Worm (Caenorhabditis elegans) whole organism, L2 larva: Measurements from ENCODE around the gene lit-1.

Experiments
- C34F6.9 ChIP-seq: fragments of 150-350 bp; optimal IDR thresholded peaks from 2 replicates; lab custom pipeline; 2014; ENCODE audit warnings: missing biosample characterization, missing genetic modification characterization
- F13H6.1 ChIP-seq: sonication (generic microtip); optimal IDR thresholded peaks from 2 replicates; lab custom pipeline; 2016; ENCODE audit warnings: missing genetic modification characterization, missing compliant biosample characterization
- R02D3.7 ChIP-seq: fragments of 150-350 bp; optimal IDR thresholded peaks from 2 replicates; lab custom pipeline; 2014; ENCODE audit warnings: missing biosample characterization, missing genetic modification characterization
- ZK546.5 ChIP-seq: sonication (generic microtip); optimal IDR thresholded peaks from 2 replicates; lab custom pipeline; 2017; ENCODE audit warnings: missing biosample characterization, missing genetic modification characterization
- aly-2 ChIP-seq: fragments of 150-350 bp; optimal IDR thresholded peaks from 2 replicates; lab custom pipeline; 2014; ENCODE audit warnings: missing biosample characterization, missing genetic modification characterization
- ama-1 ChIP-seq: fragments of 150-350 bp; optimal IDR thresholded peaks from 2 replicates; lab custom pipeline; 2018; ENCODE audit warnings: inconsistent platforms
- blmp-1 ChIP-seq: sonication (generic microtip); optimal IDR thresholded peaks from 2 replicates; lab custom pipeline; 2017; ENCODE audit warnings: missing genetic modification characterization, mild to moderate bottlenecking, missing compliant biosample characterization, antibody characterized with exemption, moderate library complexity; ENCODE audit not compliant: insufficient read depth
- ceh-16 ChIP-seq: fragments of 150-350 bp; optimal IDR thresholded peaks from 2 replicates; lab custom pipeline; 2014; ENCODE audit warnings: missing biosample characterization, missing genetic modification characterization
- ceh-82 ChIP-seq: fragments of 150-350 bp; optimal IDR thresholded peaks from 2 replicates; lab custom pipeline; 2014; ENCODE audit warnings: missing biosample characterization, missing genetic modification characterization
- crh-2 ChIP-seq: sonication (generic microtip); optimal IDR thresholded peaks from 2 replicates; lab custom pipeline; 2017; ENCODE audit warnings: missing biosample characterization, missing genetic modification characterization
- dmd-4 ChIP-seq: sonication (generic microtip); optimal IDR thresholded peaks from 2 replicates; lab custom pipeline; 2017; ENCODE audit warnings: missing biosample characterization, missing genetic modification characterization
- egl-27 ChIP-seq: sonication (generic microtip); optimal IDR thresholded peaks from 3 replicates; lab custom pipeline; 2017; ENCODE audit warnings: missing biosample characterization, missing genetic modification reagents, missing genetic modification characterization
- elt-3 ChIP-seq: sonication (generic microtip); optimal IDR thresholded peaks from 2 replicates; lab custom pipeline; 2017; ENCODE audit warnings: missing biosample characterization, missing genetic modification characterization
- fos-1 ChIP-seq: fragments of 150-350 bp; optimal IDR thresholded peaks from 2 replicates; lab custom pipeline; 2014; ENCODE audit warnings: missing biosample characterization, missing genetic modification characterization
- gmeb-1 ChIP-seq: fragments of 150-350 bp; optimal IDR thresholded peaks from 2 replicates; lab custom pipeline; 2014; ENCODE audit warnings: missing biosample characterization, missing genetic modification characterization
- lin-13 ChIP-seq: fragments of 150-350 bp; optimal IDR thresholded peaks from 2 replicates; lab custom pipeline; 2014; ENCODE audit warnings: missing biosample characterization, missing genetic modification reagents, missing genetic modification characterization
- lsy-2 ChIP-seq, 2 experiments: fragments of 150-350 bp in 1 of 2; sonication (generic microtip) in 1 of 2; optimal IDR thresholded peaks; 2 replicates each; lab custom pipeline; 2014 to 2017; ENCODE audit warnings: missing biosample characterization in 2 of 2, missing genetic modification characterization in 2 of 2
- mbf-1 ChIP-seq: sonication (generic microtip); optimal IDR thresholded peaks from 2 replicates; lab custom pipeline; 2017; ENCODE audit warnings: missing biosample characterization, missing genetic modification characterization
- mdl-1 ChIP-seq, 2 experiments: fragments of 150-350 bp in 1 of 2; sonication (generic microtip) in 1 of 2; optimal IDR thresholded peaks; 2 replicates each; lab custom pipeline; 2017; ENCODE audit warnings: missing biosample characterization in 2 of 2, missing genetic modification characterization in 2 of 2
- nhr-11 ChIP-seq: fragments of 150-350 bp; optimal IDR thresholded peaks from 2 replicates; lab custom pipeline; 2014; ENCODE audit warnings: missing biosample characterization, missing genetic modification characterization
- nhr-12 ChIP-seq: fragments of 150-350 bp; optimal IDR thresholded peaks from 2 replicates; lab custom pipeline; 2014; ENCODE audit warnings: missing biosample characterization, missing genetic modification characterization
- nhr-129 ChIP-seq: fragments of 150-350 bp; optimal IDR thresholded peaks from 2 replicates; lab custom pipeline; 2014; ENCODE audit warnings: missing biosample characterization, missing genetic modification characterization
- nhr-21 ChIP-seq: fragments of 150-350 bp; optimal IDR thresholded peaks from 2 replicates; lab custom pipeline; 2014; ENCODE audit warnings: missing biosample characterization, missing genetic modification characterization
- nhr-23 ChIP-seq: fragments of 150-350 bp; optimal IDR thresholded peaks from 2 replicates; lab custom pipeline; 2014; ENCODE audit warnings: missing biosample characterization, missing genetic modification reagents, missing genetic modification characterization
- nhr-237 ChIP-seq: fragments of 150-350 bp; optimal IDR thresholded peaks from 2 replicates; lab custom pipeline; 2014; ENCODE audit warnings: missing biosample characterization, missing genetic modification characterization
- nhr-25 ChIP-seq: fragments of 150-350 bp; sonication (generic microtip); optimal IDR thresholded peaks from 3 replicates; lab custom pipeline; 2014; ENCODE audit warnings: missing biosample characterization, missing genetic modification characterization
- nhr-6 ChIP-seq: fragments of 150-350 bp; optimal IDR thresholded peaks from 2 replicates; lab custom pipeline; 2014; ENCODE audit warnings: missing biosample characterization, missing genetic modification characterization
- sem-4 ChIP-seq: fragments of 150-350 bp; optimal IDR thresholded peaks from 2 replicates; lab custom pipeline; 2014; ENCODE audit warnings: missing biosample characterization, missing genetic modification reagents, missing genetic modification characterization
- sma-3 ChIP-seq: sonication (generic microtip); optimal IDR thresholded peaks from 2 replicates; lab custom pipeline; 2016; ENCODE audit warnings: missing genetic modification reagents, missing genetic modification characterization, missing compliant biosample characterization
- sma-9 ChIP-seq, 2 experiments: fragments of 150-350 bp in 1 of 2; sonication (generic microtip) in 1 of 2; optimal IDR thresholded peaks; 2 replicates each; lab custom pipeline; 2014 to 2016; ENCODE audit warnings: missing genetic modification characterization in 2 of 2, mild to moderate bottlenecking in 1 of 2, missing biosample characterization in 1 of 2, missing compliant biosample characterization in 1 of 2, missing genetic modification reagents in 1 of 2, moderate library complexity in 1 of 2
- unc-39 ChIP-seq: fragments of 150-350 bp; optimal IDR thresholded peaks from 2 replicates; lab custom pipeline; 2014; ENCODE audit warnings: missing biosample characterization, missing genetic modification characterization
- unc-55 ChIP-seq: fragments of 150-350 bp; sonication (generic microtip); optimal IDR thresholded peaks from 3 replicates; lab custom pipeline; 2014; ENCODE audit warnings: missing biosample characterization, missing genetic modification reagents, missing genetic modification characterization
- unc-62 ChIP-seq: fragments of 150-350 bp; optimal IDR thresholded peaks from 2 replicates; lab custom pipeline; 2014; ENCODE audit warnings: missing biosample characterization, missing genetic modification reagents, missing genetic modification characterization
- zag-1 ChIP-seq: fragments of 150-350 bp; optimal IDR thresholded peaks from 2 replicates; lab custom pipeline; 2014; ENCODE audit warnings: missing biosample characterization, missing genetic modification characterization
- ztf-11 ChIP-seq: sonication (generic microtip); optimal IDR thresholded peaks from 2 replicates; lab custom pipeline; 2017; ENCODE audit warnings: missing biosample characterization, missing genetic modification characterization

The lit-1 gene

DNA sequence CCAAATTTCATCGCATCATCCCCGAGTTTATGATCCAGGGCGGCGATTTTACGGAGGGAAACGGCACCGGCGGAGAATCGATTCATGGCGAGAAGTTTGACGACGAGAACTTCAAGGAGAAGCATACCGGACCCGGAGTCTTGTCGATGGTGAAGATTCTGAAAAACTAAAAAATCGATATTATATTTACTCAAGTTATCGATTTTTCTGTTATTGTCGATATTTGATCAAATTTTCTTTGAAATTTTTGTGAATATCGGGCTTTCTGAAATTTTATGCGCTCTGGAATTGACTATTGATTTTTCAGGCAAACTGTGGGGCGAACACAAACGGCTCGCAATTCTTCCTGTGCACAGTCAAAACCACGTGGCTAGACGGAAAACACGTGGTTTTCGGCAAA lies 8.6 kb upstream of the lit-1 start:
- TF ChIP-seq fos-1 (no peak), C34F6.9 (tag; lab: Kevin White, UChicago) (no peak), unc-39 (no peak), egl-27 (tag; lab: Kevin White, UChicago) (no peak), elt-3 (tag; lab: Kevin White, UChicago) (no peak), sma-3 (no peak), aly-2 (tag; lab: Kevin White, UChicago) (no peak), nhr-23 (tag; lab: Kevin White, UChicago) (no peak), nhr-12 (tag; lab: Kevin White, UChicago) (no peak), blmp-1 (tag; lab: Kevin White, UChicago) (no peak)

DNA sequence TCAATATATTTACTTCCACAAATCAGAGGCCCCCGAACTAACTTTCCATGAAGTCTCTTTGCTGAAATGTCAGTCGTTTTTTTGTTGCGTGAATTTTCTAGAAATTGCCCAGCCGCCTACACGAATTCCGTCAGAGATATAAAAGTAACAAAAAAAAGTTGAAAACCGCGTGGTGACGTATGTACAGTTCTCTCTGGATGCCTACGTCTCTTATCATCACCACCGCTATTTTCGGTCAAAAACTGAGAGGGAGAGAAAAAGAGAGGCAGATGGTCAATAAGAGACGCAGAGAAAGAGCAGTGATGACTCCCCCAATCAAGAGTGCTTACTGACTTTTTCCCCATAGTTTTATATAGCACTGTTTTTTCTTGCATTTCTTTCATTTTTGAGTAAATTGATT lies 7.7 kb upstream of the lit-1 start:
- TF ChIP-seq nhr-6 (tag; lab: Kevin White, UChicago) (no peak), ceh-16 (tag; lab: Kevin White, UChicago) (no peak), sem-4 (tag; lab: Kevin White, UChicago) (no peak), lin-13 (GFP tag; lab: Kevin White, UChicago) (no peak), nhr-25 (tag; lab: Kevin White, UChicago) (peak; percentile 55), F13H6.1 (tag; lab: Kevin White, UChicago) (peak; percentile 64), C34F6.9 (tag; lab: Kevin White, UChicago) (peak; percentile 26), gmeb-1 (tag; lab: Kevin White, UChicago) (peak; percentile 49), blmp-1 (tag; lab: Kevin White, UChicago) (peak; percentile 30), sma-3 (peak; percentile 33), ceh-82 (tag; lab: Kevin White, UChicago) (no peak), ama-1 (lab: Kevin White, UChicago) (peak; percentile 71), elt-3 (tag; lab: Kevin White, UChicago) (no peak), dmd-4 (tag; lab: Kevin White, UChicago) (no peak), lsy-2 (tag; optimal IDR thresholded peaks at IDR 0.05; lab: Kevin White, UChicago) (peak in 1 of 2 experiments; percentile 39), ZK546.5 (tag; lab: Kevin White, UChicago) (no peak), nhr-21 (tag; lab: Kevin White, UChicago) (no peak), nhr-237 (tag; lab: Kevin White, UChicago) (no peak), nhr-129 (tag; lab: Kevin White, UChicago) (peak; percentile 62), nhr-11 (tag; lab: Kevin White, UChicago) (no peak), R02D3.7 (tag; lab: Kevin White, UChicago) (no peak), ztf-11 (tag; lab: Kevin White, UChicago) (no peak), sma-9 (GFP tag; optimal IDR thresholded peaks at IDR 0.05; lab: Kevin White, UChicago) (peak; percentile 35), sma-9 (tag; optimal IDR thresholded peaks at IDR 0.05; lab: Kevin White, UChicago) (no peak), crh-2 (peak; percentile 47), zag-1 (tag; lab: Kevin White, UChicago) (no peak), fos-1 (peak; percentile 81)
- TF ChIP-seq, all 48 proteins: peak for 12

DNA sequence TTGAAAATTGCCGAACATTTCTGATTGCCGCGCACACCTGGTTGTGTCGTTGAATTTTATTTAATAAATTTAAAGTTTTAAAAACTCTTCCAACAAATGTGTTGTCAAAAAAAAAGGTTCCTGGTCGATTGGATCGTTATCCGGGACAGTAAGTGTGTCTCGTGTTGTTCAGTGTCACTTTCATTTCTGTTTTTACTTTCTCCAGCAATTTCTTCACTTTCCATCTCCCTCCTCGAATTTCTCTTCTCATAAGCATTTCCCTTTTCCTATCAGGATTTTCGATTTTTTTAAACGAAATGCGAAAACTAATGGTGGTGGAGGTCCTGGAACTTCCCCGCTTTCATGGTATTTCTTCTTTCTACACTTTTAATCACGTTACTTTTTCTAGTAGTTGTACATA lies 6.2 kb upstream of the lit-1 start:
- TF ChIP-seq unc-62 (GFP tag; lab: Kevin White, UChicago) (no peak), blmp-1 (tag; lab: Kevin White, UChicago) (peak; percentile 91), mbf-1 (tag; lab: Kevin White, UChicago) (no peak)

- TF ChIP-seq F13H6.1 (tag; lab: Kevin White, UChicago) (peak; percentile 74), unc-55 (peak; percentile 35), C34F6.9 (tag; lab: Kevin White, UChicago) (peak; percentile 13), R02D3.7 (tag; lab: Kevin White, UChicago) (no peak), ceh-82 (tag; lab: Kevin White, UChicago) (no peak), mdl-1 (tag; optimal IDR thresholded peaks at IDR 0.05; lab: Kevin White, UChicago) (peak in 1 of 2 experiments; percentile 30)
These were observed 4.0 kb upstream of the lit-1 start for ce11 chrIII:13697822-13698221.

DNA sequence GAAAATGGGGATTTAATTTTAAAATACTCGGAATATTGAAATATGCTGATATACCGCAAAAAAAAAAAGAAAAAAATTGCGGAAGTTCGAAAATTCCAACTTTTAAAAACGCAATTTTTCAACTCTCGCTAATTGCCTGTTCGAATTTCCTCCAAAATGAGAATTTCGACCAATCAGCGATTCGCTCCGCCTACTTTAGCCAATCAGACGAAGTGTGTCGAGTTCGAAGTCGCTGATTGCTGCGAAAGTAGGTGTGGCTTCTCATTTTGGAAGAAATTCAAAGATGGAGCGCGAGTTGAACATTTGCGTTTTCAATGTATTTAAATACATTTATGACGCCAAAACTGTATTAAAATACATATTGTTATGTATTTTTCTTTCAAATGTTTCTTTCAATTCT lies 6.6 kb downstream of the lit-1 start:
- no peak for TF ChIP-seq elt-3 (tag; lab: Kevin White, UChicago)
